Fruit fly (Drosophila melanogaster): ENCODE results near the gene CG9663.

CG9663 gene

DNA sequence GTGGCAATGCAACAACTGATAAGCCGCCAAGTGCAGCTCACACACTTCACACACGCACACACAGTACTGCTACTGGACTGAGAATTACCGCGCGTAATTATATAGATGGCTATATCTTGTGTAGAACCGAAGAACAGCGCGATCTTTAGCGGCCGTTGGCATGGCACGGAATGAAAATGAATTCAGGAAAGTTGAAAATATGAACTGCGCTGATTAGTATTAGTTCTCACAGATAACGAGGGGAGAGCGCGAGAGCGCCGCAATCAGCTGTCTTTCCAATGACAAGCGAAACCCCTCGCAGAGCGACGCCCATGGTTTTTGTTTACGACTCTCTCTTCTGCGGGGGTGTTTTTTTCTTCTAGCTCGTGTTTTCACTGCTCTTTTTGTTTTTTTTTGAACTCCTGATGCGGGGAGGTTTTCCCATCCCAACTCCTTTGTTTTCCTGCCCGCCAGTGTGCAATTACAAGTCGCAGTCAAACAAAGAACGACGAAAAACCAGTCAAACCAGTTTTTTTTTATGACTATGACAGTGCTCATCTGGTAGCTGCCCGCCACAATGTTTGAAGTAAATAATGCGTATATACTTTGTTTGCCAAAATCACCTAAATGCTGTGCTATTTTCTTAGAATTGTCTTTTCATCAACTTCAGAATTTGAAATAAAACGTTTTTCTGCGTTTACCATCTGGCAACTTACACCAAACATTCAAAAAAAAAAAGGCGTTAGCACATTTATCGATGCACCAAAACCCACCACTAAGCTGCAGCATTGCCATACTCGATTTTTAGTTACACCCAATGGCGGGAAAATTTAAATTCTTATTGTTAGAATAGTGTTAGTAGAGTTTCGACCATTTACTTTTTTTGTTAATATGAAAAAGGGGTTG lies at the start of gene CG9663 (continued):
- peak; percentile 52 for TF ChIP-seq CG31627 (GFP tag; optimal IDR thresholded peaks at IDR 0.05)
- TF ChIP-seq Sox102F (GFP tag; optimal IDR thresholded peaks at IDR 0.05), result peak; percentile 80
- peak; percentile 62 for TF ChIP-seq dac (GFP tag; optimal IDR thresholded peaks at IDR 0.05)
- TF ChIP-seq fkh (GFP tag; optimal IDR thresholded peaks at IDR 0.05), result peak; percentile 76
- TF ChIP-seq Hr38 (GFP tag; optimal IDR thresholded peaks at IDR 0.05), result no peak
- TF ChIP-seq achi (GFP tag; optimal IDR thresholded peaks at IDR 0.05), result peak; percentile 73
- peak; percentile 85 for TF ChIP-seq CG8119 (GFP tag; IDR thresholded peaks at IDR 0.05)
- TF ChIP-seq CG34406 (GFP tag; optimal IDR thresholded peaks at IDR 0.05), result peak; percentile 38
- peak; percentile 86 for TF ChIP-seq Sox14 (GFP tag; optimal IDR thresholded peaks at IDR 0.05)
- TF ChIP-seq CG11762 (GFP tag; optimal IDR thresholded peaks at IDR 0.05; ENCODE audit: insufficient read depth), result peak; percentile 67

DNA sequence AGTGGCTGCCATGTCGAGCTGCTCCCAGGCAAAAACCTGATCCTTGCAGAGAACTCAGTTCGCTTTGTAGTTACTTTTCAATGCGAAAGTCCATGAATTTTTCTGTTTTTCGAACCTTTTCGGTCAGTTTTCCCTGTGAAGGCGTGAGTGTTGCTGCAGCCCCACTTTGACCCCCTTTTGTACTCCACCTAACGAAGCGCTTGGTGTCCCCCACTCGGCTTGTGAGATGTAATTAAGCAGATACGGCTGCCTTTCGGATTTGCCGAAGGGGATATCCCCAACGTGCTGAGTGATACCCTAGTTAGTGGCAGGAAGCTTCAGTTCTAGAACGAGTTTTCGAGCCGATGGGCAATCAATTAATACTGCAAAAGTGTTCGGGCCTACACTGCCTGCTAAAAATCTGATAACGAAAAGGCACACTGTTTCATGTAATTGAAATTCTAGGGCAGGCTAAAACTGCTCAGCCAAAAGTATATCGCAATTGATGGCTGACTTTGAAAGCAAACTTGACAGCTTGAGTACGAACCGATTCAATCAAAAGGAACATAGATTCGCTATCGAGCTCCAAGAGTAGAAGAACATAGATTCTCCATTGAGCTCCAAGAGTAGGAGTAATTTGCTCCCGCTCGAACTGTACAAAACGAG lies 48.8 kb upstream of the CG9663 start:
- peak; percentile 10 for TF ChIP-seq Sox15 (GFP tag; optimal IDR thresholded peaks at IDR 0.05)
- peak; percentile 11 for TF ChIP-seq cyc (GFP tag; optimal IDR thresholded peaks at IDR 0.05)
- no peak for TF ChIP-seq Hr4 (GFP tag; optimal IDR thresholded peaks at IDR 0.05)
- TF ChIP-seq acj6 (GFP tag; optimal IDR thresholded peaks at IDR 0.05), result peak; percentile 27
- peak; percentile 12 for TF ChIP-seq CG31627 (GFP tag; optimal IDR thresholded peaks at IDR 0.05)
- TF ChIP-seq lz (GFP tag; optimal IDR thresholded peaks at IDR 0.05), result peak; percentile 7
- TF ChIP-seq vri (GFP tag; optimal IDR thresholded peaks at IDR 0.05), result no peak
- peak; percentile 4 for TF ChIP-seq CG9139 (GFP tag; optimal IDR thresholded peaks at IDR 0.05)
- no peak for TF ChIP-seq CG6276 (GFP tag; optimal IDR thresholded peaks at IDR 0.05)
- peak; percentile 36 for TF ChIP-seq topi (GFP tag; optimal IDR thresholded peaks at IDR 0.05)
- TF ChIP-seq Ets21C (GFP tag; optimal IDR thresholded peaks at IDR 0.05), result no peak
- TF ChIP-seq Smox (GFP tag; optimal IDR thresholded peaks at IDR 0.05), result no peak
- TF ChIP-seq svp (GFP tag), result peak; percentile 66
- TF ChIP-seq Ets96B (tag; optimal IDR thresholded peaks at IDR 0.05), result peak; percentile 58
- TF ChIP-seq CG3919 (GFP tag; optimal IDR thresholded peaks at IDR 0.05), result peak; percentile 52
- TF ChIP-seq Sox102F (GFP tag; optimal IDR thresholded peaks at IDR 0.05), result peak; percentile 29
- no peak for TF ChIP-seq CG7368 (GFP tag; optimal IDR thresholded peaks at IDR 0.05)
- peak; percentile 20 for TF ChIP-seq CG32006 (GFP tag; optimal IDR thresholded peaks at IDR 0.05)
- TF ChIP-seq CG1621 (tag; optimal IDR thresholded peaks at IDR 0.05), result peak; percentile 41
- no peak for TF ChIP-seq CG11294 (GFP tag; IDR thresholded peaks at IDR 0.05)
- TF ChIP-seq CG6163 (GFP tag; IDR thresholded peaks at IDR 0.05), result peak; percentile 45; the same call in 2 of the 3 replicates
- no peak for TF ChIP-seq CG15336 (GFP tag; IDR thresholded peaks at IDR 0.05)
- TF ChIP-seq CG6854 (GFP tag; optimal IDR thresholded peaks at IDR 0.05), result no peak
- TF ChIP-seq CG34406 (GFP tag; optimal IDR thresholded peaks at IDR 0.05), result peak; percentile 5
- TF ChIP-seq fd59A (GFP tag; optimal IDR thresholded peaks at IDR 0.05), result peak; percentile 63
- no peak for TF ChIP-seq CG16779 (tag; optimal IDR thresholded peaks at IDR 0.05)
- TF ChIP-seq fd85E (GFP tag; optimal IDR thresholded peaks at IDR 0.05), result no peak
- TF ChIP-seq Eip75B (GFP tag; optimal IDR thresholded peaks at IDR 0.05), result peak; percentile 25
- TF ChIP-seq pdm3 (GFP tag; optimal IDR thresholded peaks at IDR 0.05), result peak; percentile 36
- peak; percentile 66 for TF ChIP-seq CG6808 (GFP tag; optimal IDR thresholded peaks at IDR 0.05)
- no peak for TF ChIP-seq CG4318 (GFP tag; optimal IDR thresholded peaks at IDR 0.05)
- TF ChIP-seq CG11762 (GFP tag; optimal IDR thresholded peaks at IDR 0.05; ENCODE audit: insufficient read depth), result no peak
- TF ChIP-seq Gug (GFP tag; IDR thresholded peaks at IDR 0.05), result no peak
- peak; percentile 62 for TF ChIP-seq CG10669 (GFP tag; optimal IDR thresholded peaks at IDR 0.05)
- TF ChIP-seq Lpt (GFP tag; optimal IDR thresholded peaks at IDR 0.05), result no peak
- TF ChIP-seq CG3032 (tag; optimal IDR thresholded peaks at IDR 0.05), result peak; percentile 72
- peak; percentile 27 for TF ChIP-seq Sox14 (GFP tag; optimal IDR thresholded peaks at IDR 0.05)
- peak; percentile 80 for TF ChIP-seq dsx (GFP tag; optimal IDR thresholded peaks at IDR 0.05; ENCODE audit: poor library complexity, severe bottlenecking)
- TF ChIP-seq Blimp-1 (GFP tag; optimal IDR thresholded peaks at IDR 0.05), result no peak
- no peak for TF ChIP-seq eg (GFP tag; IDR thresholded peaks at IDR 0.05)
- no peak for TF ChIP-seq CG8319 (GFP tag; optimal IDR thresholded peaks at IDR 0.05)
- no peak for TF ChIP-seq dac (GFP tag; optimal IDR thresholded peaks at IDR 0.05)

All from whole organism, prepupa.